Worm (Caenorhabditis elegans) whole organism, L4/young adult: ENCODE results near the gene F38E11.6.

Experiments
- W03F9.2 ChIP-seq: fragments of 150-350 bp; optimal IDR thresholded peaks from 2 replicates; lab custom pipeline; 2014; ENCODE audit warnings: missing biosample characterization, missing genetic modification characterization
- dao-5 ChIP-seq: sonication (generic microtip); optimal IDR thresholded peaks from 2 replicates; lab custom pipeline; 2016; ENCODE audit warnings: missing genotype, missing genetic modification characterization, moderate library complexity, missing compliant biosample characterization
- him-1 ChIP-seq: sonication (generic microtip); optimal IDR thresholded peaks from 2 replicates; lab custom pipeline; 2016; ENCODE audit warnings: missing genotype, missing genetic modification reagents, missing genetic modification characterization, missing compliant biosample characterization

Gene F38E11.6

DNA sequence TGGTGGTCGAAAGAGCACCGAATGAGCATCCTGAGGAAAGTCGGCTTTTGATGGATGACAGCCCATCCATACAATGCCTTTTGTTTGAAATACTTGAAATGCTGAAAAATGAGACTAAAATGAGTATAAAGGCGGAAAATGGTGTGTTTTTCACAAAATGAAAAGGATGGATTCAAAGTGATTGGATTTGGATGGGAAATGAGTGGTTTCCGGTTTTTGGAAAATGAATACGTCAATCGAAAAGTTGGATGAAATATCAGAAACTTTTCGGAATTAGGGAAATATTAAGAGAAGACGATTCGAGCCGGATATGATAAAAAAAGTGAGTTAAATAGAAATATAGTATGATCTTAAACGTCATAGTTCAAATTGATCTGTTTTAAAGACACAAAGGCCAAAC lies at the start of gene F38E11.6:
Gene F38E11.6, minus strand, starts transcription at position 101 of the 400 bp plus-strand sequence.
- TF ChIP-seq dao-5 (tag; lab: Kevin White, UChicago), result no peak
- TF ChIP-seq W03F9.2, result no peak
- no peak for TF ChIP-seq him-1 (tag; lab: Kevin White, UChicago)

DNA sequence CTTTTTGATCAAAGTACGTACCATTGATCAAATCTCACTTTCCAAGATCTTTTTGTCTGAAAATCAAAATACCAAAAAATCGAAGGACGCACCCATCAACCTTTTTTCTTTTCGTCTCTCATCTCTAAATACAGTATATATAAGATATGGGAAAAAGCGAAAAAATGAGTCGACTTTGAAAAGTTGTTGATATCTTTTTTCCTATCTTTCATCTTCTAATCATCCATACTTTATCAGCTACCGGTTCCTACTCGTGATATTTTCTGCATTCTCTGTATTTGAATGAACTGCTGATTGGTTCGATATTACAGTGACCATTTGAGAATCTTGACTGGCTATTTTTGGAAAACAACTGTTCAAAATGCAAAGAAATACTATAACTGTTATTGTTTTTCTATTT lies 49.5 kb upstream of the F38E11.6 start, which contains the start of gene C33A12.19:
Gene C33A12.19, plus strand, starts transcription at position 169 of the 400 bp plus-strand sequence.
- TF ChIP-seq him-1 (tag; lab: Kevin White, UChicago), result no peak
- no peak for TF ChIP-seq W03F9.2
- no peak for TF ChIP-seq dao-5 (tag; lab: Kevin White, UChicago)

DNA sequence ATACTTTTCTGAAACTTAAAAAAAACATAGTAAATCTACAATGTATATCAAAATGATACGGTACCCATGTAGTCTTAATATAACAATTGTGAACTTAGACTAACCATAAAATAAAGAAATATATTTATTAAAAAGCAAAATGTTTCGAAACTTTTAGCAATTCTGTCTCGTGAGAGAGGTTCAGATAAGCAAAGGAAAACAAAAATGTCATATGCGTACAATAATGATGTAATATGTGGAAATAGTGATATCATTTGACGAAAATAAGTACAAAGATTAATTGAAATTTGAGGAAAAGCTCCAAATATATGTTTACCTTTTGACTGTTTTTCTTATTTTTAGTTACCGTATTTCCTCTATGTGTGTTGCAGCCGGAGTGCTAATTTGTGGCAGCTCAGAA lies 46.8 kb upstream of the F38E11.6 start:
- TF ChIP-seq him-1 (tag; lab: Kevin White, UChicago), result no peak
- TF ChIP-seq dao-5 (tag; lab: Kevin White, UChicago), result no peak
- no peak for TF ChIP-seq W03F9.2

- TF ChIP-seq W03F9.2 (peak; percentile 28), dao-5 (tag; lab: Kevin White, UChicago) (no peak)
These were observed 46.1 kb upstream of the F38E11.6 start for ce11 chrIV:9513360-9513777.

DNA sequence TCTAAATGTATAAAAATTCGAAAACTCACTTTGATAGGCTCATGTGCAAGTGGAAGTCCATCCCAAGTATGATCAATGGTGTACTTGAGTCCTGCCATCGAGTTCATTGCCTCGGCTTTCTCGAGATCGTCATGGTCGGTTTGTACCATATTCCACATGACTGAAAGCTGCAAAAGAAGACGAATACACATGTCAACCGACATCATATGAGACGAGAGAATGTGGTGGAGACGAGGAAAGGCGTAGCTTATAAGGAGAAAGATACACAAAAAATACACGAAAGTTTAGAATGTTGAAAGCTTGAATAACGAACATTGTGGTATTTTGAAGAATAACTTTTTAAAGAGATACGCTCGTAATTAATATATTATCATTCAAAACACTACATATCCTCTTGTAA lies 45.5 kb upstream of the F38E11.6 start, which contains the start of gene C33A12.3:
Gene C33A12.3, minus strand, starts transcription at position 167 of the 400 bp plus-strand sequence.
- TF ChIP-seq W03F9.2, result no peak

DNA sequence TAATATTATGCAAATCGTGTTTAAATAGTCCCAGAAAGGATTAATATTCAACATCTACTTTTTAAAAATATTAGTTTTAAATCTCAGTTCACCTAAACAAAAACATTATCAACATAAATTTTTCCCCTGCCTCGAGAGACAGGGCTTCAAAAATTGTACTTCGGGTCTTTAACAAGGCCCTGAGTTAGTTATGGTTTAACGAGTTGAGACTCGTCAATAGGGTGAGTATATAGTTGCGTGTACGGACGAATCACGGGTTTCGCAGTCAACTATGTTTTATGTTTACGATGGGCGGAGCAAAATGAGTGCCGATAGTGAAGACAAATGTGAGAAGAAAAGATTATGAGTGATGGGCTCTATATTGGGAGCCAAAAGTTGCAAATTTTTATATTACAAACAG lies 44.3 kb upstream of the F38E11.6 start:
- no peak for TF ChIP-seq him-1 (tag; lab: Kevin White, UChicago)
- TF ChIP-seq dao-5 (tag; lab: Kevin White, UChicago), result no peak
- TF ChIP-seq W03F9.2, result no peak

DNA sequence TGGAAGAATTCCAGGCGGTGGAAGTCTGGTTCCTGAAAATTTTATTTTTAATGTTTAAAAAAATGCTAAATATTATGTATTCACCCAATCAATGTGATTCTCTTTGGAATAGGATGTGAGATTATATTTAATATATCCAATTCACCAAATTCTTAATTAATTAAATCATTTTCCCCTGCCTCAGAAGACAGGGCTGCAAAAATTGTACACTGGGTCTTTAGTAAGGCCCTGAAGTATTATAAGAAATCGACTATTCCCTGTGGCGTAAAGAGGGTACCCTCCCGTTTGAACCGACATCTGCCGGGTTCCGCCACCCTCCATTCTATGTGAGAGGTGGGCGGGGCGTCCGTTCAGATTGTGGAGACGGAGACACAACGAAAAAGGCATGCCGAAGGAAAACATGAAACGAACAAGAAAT lies 43.9 kb upstream of the F38E11.6 start:
- TF ChIP-seq W03F9.2 (peak; percentile 67), him-1 (tag; lab: Kevin White, UChicago) (peak; percentile 57), dao-5 (tag; lab: Kevin White, UChicago) (no peak)

DNA sequence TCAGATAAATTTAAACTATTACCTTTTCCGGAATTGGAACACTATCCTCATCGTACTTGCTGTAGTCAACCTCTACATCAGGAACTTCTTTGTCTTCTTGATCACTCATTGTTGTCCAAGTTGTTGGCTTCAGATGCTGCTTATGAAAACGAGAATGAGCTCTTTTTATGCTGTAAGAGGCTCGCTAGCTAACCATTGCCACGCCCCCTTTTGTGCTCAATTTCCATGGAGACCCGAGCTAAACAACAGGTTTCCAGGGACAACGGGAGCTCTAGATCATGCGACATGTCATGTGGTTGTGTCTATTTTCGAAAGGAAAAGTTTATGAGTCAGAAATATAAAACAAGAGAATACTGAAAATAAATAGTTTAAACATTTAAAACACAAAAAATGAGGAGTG lies 43.1 kb upstream of the F38E11.6 start, which contains the start of gene C33A12.4:
Gene C33A12.4, minus strand, starts transcription at position 131 of the 400 bp plus-strand sequence.
- TF ChIP-seq W03F9.2 (no peak), him-1 (tag; lab: Kevin White, UChicago) (no peak), dao-5 (tag; lab: Kevin White, UChicago) (no peak)

ce11 chrIV:9508612-9509011 lies 41.3 kb upstream of the F38E11.6 start, which contains the start of gene ethe-1:
TSS of gene ethe-1 (minus strand) at chrIV:9508761.
- TF ChIP-seq dao-5 (tag; lab: Kevin White, UChicago) (no peak), W03F9.2 (no peak), him-1 (tag; lab: Kevin White, UChicago) (no peak)

DNA sequence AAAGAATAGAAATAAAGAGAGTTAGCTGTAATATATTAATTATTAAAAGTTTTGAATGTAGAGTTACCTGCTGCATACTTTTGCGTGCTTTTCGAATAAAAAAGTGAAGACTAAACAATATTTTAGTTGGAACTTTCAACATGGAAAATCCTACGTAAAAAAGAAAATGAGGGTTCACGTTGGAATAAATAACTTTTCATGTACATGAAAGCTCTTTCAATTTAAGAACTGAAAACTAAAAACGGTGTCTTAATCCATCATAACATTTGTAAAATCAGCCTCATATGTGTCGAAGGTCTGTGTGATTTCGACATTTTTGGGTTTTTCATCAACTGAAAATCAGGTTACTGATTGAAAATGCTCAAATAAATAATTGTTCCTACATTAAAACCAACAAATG lies 38.9 kb upstream of the F38E11.6 start, which contains the start of gene ttr-9:
Gene ttr-9, minus strand, starts transcription at position 101 of the 400 bp plus-strand sequence.
- TF ChIP-seq W03F9.2, result no peak
- TF ChIP-seq him-1 (tag; lab: Kevin White, UChicago), result no peak
- TF ChIP-seq dao-5 (tag; lab: Kevin White, UChicago), result no peak

- TF ChIP-seq W03F9.2, result no peak
- no peak for TF ChIP-seq dao-5 (tag; lab: Kevin White, UChicago)
- TF ChIP-seq him-1 (tag; lab: Kevin White, UChicago), result no peak
These were observed 32.8 kb upstream of the F38E11.6 start, which contains the start of gene ugt-21 for ce11 chrIV:9500100-9500499. TSS of gene ugt-21 (plus strand) at chrIV:9500311.

- TF ChIP-seq dao-5 (tag; lab: Kevin White, UChicago), result no peak
- TF ChIP-seq him-1 (tag; lab: Kevin White, UChicago), result no peak
- TF ChIP-seq W03F9.2, result no peak
These were observed 32.3 kb upstream of the F38E11.6 start for ce11 chrIV:9499636-9500035.

DNA sequence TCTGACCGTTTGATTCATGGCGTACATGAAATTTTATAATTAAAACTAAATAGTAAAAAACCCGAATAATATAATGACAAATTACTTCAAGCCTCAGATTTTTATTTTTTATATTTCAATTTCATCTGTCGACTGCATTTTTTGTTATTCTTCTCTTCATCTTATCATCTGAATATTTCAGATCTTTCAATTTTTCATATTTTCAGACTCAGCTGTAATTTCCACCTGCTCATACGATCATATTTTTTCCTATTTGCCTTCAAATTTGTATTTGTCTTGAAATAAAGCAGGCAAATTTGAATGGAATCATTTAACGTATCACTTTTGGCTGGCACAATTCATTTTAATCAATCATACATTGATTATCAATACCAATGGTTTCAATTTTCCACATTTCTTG lies 30.8 kb upstream of the F38E11.6 start, which contains the start of gene sru-4:
Gene sru-4, plus strand, starts transcription at position 301 of the 400 bp plus-strand sequence.
- TF ChIP-seq dao-5 (tag; lab: Kevin White, UChicago) (no peak), him-1 (tag; lab: Kevin White, UChicago) (no peak), W03F9.2 (no peak)

- TF ChIP-seq dao-5 (tag; lab: Kevin White, UChicago) (no peak), him-1 (tag; lab: Kevin White, UChicago) (no peak), W03F9.2 (no peak)
These were observed 29.0 kb upstream of the F38E11.6 start, which contains the start of gene sru-3 for ce11 chrIV:9496306-9496705. TSS of gene sru-3 (plus strand) at chrIV:9496606.

ce11 chrIV:9490320-9490719 lies 23.0 kb upstream of the F38E11.6 start, which contains the start of gene sru-6:
TSS of gene sru-6 (plus strand) at chrIV:9490620.
- no peak for TF ChIP-seq W03F9.2
- no peak for TF ChIP-seq dao-5 (tag; lab: Kevin White, UChicago)
- TF ChIP-seq him-1 (tag; lab: Kevin White, UChicago), result no peak
